Worm (Caenorhabditis elegans) whole organism, young adult: ENCODE results near the gene Y48B6A.1.

ENCODE experiments used
- B0019.2 ChIP-seq: fragments of 200-800 bp; sonication (Bioruptor generic); conservative IDR thresholded peaks from 2 replicates; pipeline ENCODE4 v1.3.6; 2022; ENCODE audit warnings: missing genetic modification reagents, missing genetic modification characterization, missing compliant biosample characterization
- C06A6.2 ChIP-seq: fragments of 200-800 bp; sonication (Bioruptor generic); conservative IDR thresholded peaks from 2 replicates; pipeline ENCODE4 v1.3.6; 2022; ENCODE audit warnings: missing genetic modification characterization, missing compliant biosample characterization
- C17E4.6 ChIP-seq: fragments of 200-800 bp; sonication (Bioruptor generic); IDR thresholded peaks from 2 replicates; pipeline ENCODE4 v1.3.6; 2022; ENCODE audit warnings: missing genetic modification reagents, missing genetic modification characterization, missing compliant biosample characterization
- D2030.7 ChIP-seq: fragments of 200-800 bp; sonication (Bioruptor generic); IDR thresholded peaks from 2 replicates; pipeline ENCODE4 v1.3.6; 2022; ENCODE audit warnings: missing genetic modification reagents, missing genetic modification characterization, missing compliant biosample characterization
- F22D6.2 ChIP-seq: sonication (generic microtip); optimal IDR thresholded peaks from 2 replicates; lab custom pipeline; 2016; ENCODE audit warnings: mild to moderate bottlenecking, missing genetic modification characterization, missing compliant biosample characterization
- F23B12.7 ChIP-seq: sonication (generic microtip); optimal IDR thresholded peaks from 2 replicates; lab custom pipeline; 2017; ENCODE audit warnings: missing genetic modification characterization, mild to moderate bottlenecking, missing compliant biosample characterization, antibody characterized with exemption, moderate library complexity; ENCODE audit not compliant: insufficient read depth
- F37B4.10 ChIP-seq: fragments of 200-800 bp; sonication (Bioruptor generic); IDR thresholded peaks from 2 replicates; pipeline ENCODE4 v1.3.6; 2022; ENCODE audit warnings: missing genetic modification characterization, missing compliant biosample characterization
- F49E8.2 ChIP-seq: sonication (generic microtip); optimal IDR thresholded peaks from 3 replicates; lab custom pipeline; 2017; ENCODE audit warnings: missing genetic modification characterization, mild to moderate bottlenecking, missing compliant biosample characterization, antibody characterized with exemption, moderate library complexity; ENCODE audit not compliant: insufficient read depth
- F55B11.4 ChIP-seq: sonication (generic microtip); optimal IDR thresholded peaks from 2 replicates; lab custom pipeline; 2016; ENCODE audit warnings: missing compliant biosample characterization, missing genetic modification characterization, borderline replicate concordance; ENCODE audit not compliant: insufficient read depth
- F57A8.1 ChIP-seq: fragments of 200-800 bp; sonication (Bioruptor generic); optimal IDR thresholded peaks from 2 replicates; lab custom pipeline; 2018; ENCODE audit warnings: mild to moderate bottlenecking, missing genetic modification characterization, moderate library complexity, missing compliant biosample characterization
- K12H6.12 ChIP-seq: fragments of 200-800 bp; sonication (Bioruptor generic); optimal IDR thresholded peaks from 2 replicates; lab custom pipeline; 2018; ENCODE audit warnings: mild to moderate bottlenecking, missing genetic modification characterization, missing compliant biosample characterization
- T26A5.8 ChIP-seq: sonication (generic microtip); optimal IDR thresholded peaks from 2 replicates; lab custom pipeline; 2016; ENCODE audit warnings: missing genetic modification characterization, missing compliant biosample characterization
- Y53F4B.3 ChIP-seq: fragments of 200-800 bp; sonication (Bioruptor generic); IDR thresholded peaks from 2 replicates; pipeline ENCODE4 v1.3.6; 2022; ENCODE audit warnings: missing genetic modification reagents, missing genetic modification characterization, missing compliant biosample characterization
- Y53G8AR.9 ChIP-seq: fragments of 200-800 bp; sonication (Bioruptor generic); conservative IDR thresholded peaks from 2 replicates; pipeline ENCODE4 v1.3.6; 2022; ENCODE audit warnings: missing genetic modification reagents, missing genetic modification characterization, missing compliant biosample characterization
- Y56A3A.18 ChIP-seq: fragments of 200-800 bp; sonication (Bioruptor generic); IDR thresholded peaks from 2 replicates; pipeline ENCODE4 v1.3.6; 2022; ENCODE audit warnings: missing genetic modification reagents, missing genetic modification characterization, missing compliant biosample characterization
- Y67H2A.10 ChIP-seq: fragments of 200-800 bp; sonication (Bioruptor generic); conservative IDR thresholded peaks from 2 replicates; pipeline ENCODE4 v1.3.6; 2022; ENCODE audit warnings: missing genetic modification reagents, missing genetic modification characterization, missing compliant biosample characterization
- Y95B8A.8 ChIP-seq: fragments of 200-800 bp; sonication (Bioruptor generic); IDR thresholded peaks from 2 replicates; pipeline ENCODE4 v1.3.6; 2022; ENCODE audit warnings: missing genetic modification reagents, missing genetic modification characterization, missing compliant biosample characterization
- atf-7 ChIP-seq: sonication (generic microtip); optimal IDR thresholded peaks from 2 replicates; lab custom pipeline; 2017; ENCODE audit warnings: mild to moderate bottlenecking, missing genetic modification characterization, missing compliant biosample characterization
- attf-5 ChIP-seq: fragments of 200-800 bp; sonication (Bioruptor generic); optimal IDR thresholded peaks from 2 replicates; lab custom pipeline; 2018; ENCODE audit warnings: mild to moderate bottlenecking, missing genetic modification characterization, missing compliant biosample characterization
- attf-6 ChIP-seq: fragments of 200-800 bp; sonication (Bioruptor generic); IDR thresholded peaks from 2 replicates; pipeline ENCODE4 v1.3.6; 2022; ENCODE audit warnings: missing genetic modification reagents, missing genetic modification characterization, missing compliant biosample characterization
- bed-1 ChIP-seq: fragments of 200-800 bp; sonication (Bioruptor generic); IDR thresholded peaks from 2 replicates; pipeline ENCODE4 v1.3.6; 2022; ENCODE audit warnings: missing genetic modification reagents, missing genetic modification characterization, missing compliant biosample characterization
- ceh-100 ChIP-seq: fragments of 200-800 bp; sonication (Bioruptor generic); IDR thresholded peaks from 2 replicates; pipeline ENCODE4 v1.3.6; 2022; ENCODE audit warnings: missing genetic modification reagents, missing genetic modification characterization, missing compliant biosample characterization
- ceh-27 ChIP-seq: fragments of 200-800 bp; sonication (Bioruptor generic); optimal IDR thresholded peaks from 2 replicates; lab custom pipeline; 2018; ENCODE audit warnings: mild to moderate bottlenecking, missing genetic modification characterization, moderate library complexity, missing compliant biosample characterization
- ceh-79 ChIP-seq: sonication (generic microtip); optimal IDR thresholded peaks from 2 replicates; lab custom pipeline; 2017; ENCODE audit warnings: mild to moderate bottlenecking, missing genetic modification characterization, missing compliant biosample characterization
- ceh-91 ChIP-seq: fragments of 200-800 bp; sonication (Bioruptor generic); IDR thresholded peaks from 2 replicates; pipeline ENCODE4 v1.3.6; 2022; ENCODE audit warnings: missing genetic modification reagents, missing genetic modification characterization, missing compliant biosample characterization
- chd-7 ChIP-seq: sonication (generic microtip); optimal IDR thresholded peaks from 2 replicates; lab custom pipeline; 2016; ENCODE audit warnings: mild to moderate bottlenecking, missing genetic modification characterization, moderate library complexity, missing compliant biosample characterization
- die-1 ChIP-seq: sonication (generic microtip); optimal IDR thresholded peaks from 2 replicates; lab custom pipeline; 2016; ENCODE audit warnings: missing genotype, mild to moderate bottlenecking, missing genetic modification characterization, missing compliant biosample characterization
- dpl-1 ChIP-seq: fragments of 150-350 bp; optimal IDR thresholded peaks from 2 replicates; lab custom pipeline; 2014; ENCODE audit warnings: missing biosample characterization, missing genetic modification reagents, missing genetic modification characterization
- ekl-4 ChIP-seq: fragments of 200-800 bp; sonication (Bioruptor generic); IDR thresholded peaks from 2 replicates; pipeline ENCODE4 v1.3.6; 2022; ENCODE audit warnings: missing genetic modification reagents, missing genetic modification characterization, missing compliant biosample characterization
- lag-1 ChIP-seq: fragments of 200-800 bp; sonication (Bioruptor generic); IDR thresholded peaks from 2 replicates; pipeline ENCODE4 v1.3.6; 2022; ENCODE audit warnings: missing genetic modification reagents, missing genetic modification characterization, missing compliant biosample characterization
- let-607 ChIP-seq, 2 experiments: fragments of 200-800 bp in 1 of 2; sonication (Bioruptor generic) in 1 of 2; sonication (generic microtip) in 1 of 2; optimal IDR thresholded peaks; 2 replicates each; lab custom pipeline; 2016 to 2018; ENCODE audit warnings: mild to moderate bottlenecking in 2 of 2, missing compliant biosample characterization in 2 of 2, missing genetic modification characterization in 2 of 2, moderate library complexity in 2 of 2, missing genotype in 1 of 2
- lin-26 ChIP-seq: fragments of 200-800 bp; sonication (Bioruptor generic); IDR thresholded peaks from 2 replicates; pipeline ENCODE4 v1.3.6; 2022; ENCODE audit warnings: missing genetic modification reagents, missing genetic modification characterization, missing compliant biosample characterization
- lin-40 ChIP-seq: sonication (generic microtip); optimal IDR thresholded peaks from 2 replicates; lab custom pipeline; 2016; ENCODE audit warnings: missing genetic modification characterization, mild to moderate bottlenecking, missing compliant biosample characterization, missing genotype, missing genetic modification reagents
- madf-6 ChIP-seq: fragments of 200-800 bp; sonication (Bioruptor generic); IDR thresholded peaks from 2 replicates; pipeline ENCODE4 v1.3.6; 2022; ENCODE audit warnings: missing genetic modification reagents, missing genetic modification characterization, missing compliant biosample characterization
- mcd-1 ChIP-seq: fragments of 200-800 bp; sonication (Bioruptor generic); IDR thresholded peaks from 2 replicates; pipeline ENCODE4 v1.3.6; 2022; ENCODE audit warnings: missing genetic modification reagents, missing genetic modification characterization, missing compliant biosample characterization
- mes-4 ChIP-seq: sonication (generic microtip); optimal IDR thresholded peaks from 2 replicates; lab custom pipeline; 2016; ENCODE audit warnings: missing genotype, missing genetic modification characterization, missing compliant biosample characterization
- mxl-1 ChIP-seq: sonication (generic microtip); optimal IDR thresholded peaks from 2 replicates; lab custom pipeline; 2016; ENCODE audit warnings: missing genetic modification characterization, missing compliant biosample characterization
- nfya-1 ChIP-seq: sonication (generic microtip); optimal IDR thresholded peaks from 2 replicates; lab custom pipeline; 2017; ENCODE audit warnings: antibody characterized with exemption, missing compliant biosample characterization, missing genetic modification characterization, borderline replicate concordance; ENCODE audit not compliant: insufficient read depth
- nfya-2 ChIP-seq: fragments of 200-800 bp; sonication (Bioruptor generic); IDR thresholded peaks from 2 replicates; pipeline ENCODE4 v1.3.6; 2022; ENCODE audit warnings: missing genetic modification reagents, missing genetic modification characterization, missing compliant biosample characterization
- pha-4 ChIP-seq: fragments of 150-350 bp; sonication (generic microtip); optimal IDR thresholded peaks from 2 replicates; lab custom pipeline; 2014; ENCODE audit warnings: missing biosample characterization, missing genetic modification reagents, missing genetic modification characterization
- rcor-1 ChIP-seq: fragments of 200-800 bp; sonication (Bioruptor generic); IDR thresholded peaks from 2 replicates; pipeline ENCODE4 v1.3.6; 2022; ENCODE audit warnings: missing genetic modification reagents, missing genetic modification characterization, missing compliant biosample characterization
- sdz-38 ChIP-seq: sonication (generic microtip); optimal IDR thresholded peaks from 2 replicates; lab custom pipeline; 2016; ENCODE audit warnings: missing genotype, missing genetic modification characterization, missing compliant biosample characterization
- snpc-1.1 ChIP-seq: sonication (generic microtip); optimal IDR thresholded peaks from 2 replicates; lab custom pipeline; 2017; ENCODE audit warnings: missing genetic modification characterization, mild to moderate bottlenecking, missing compliant biosample characterization, antibody characterized with exemption, moderate library complexity, missing genotype, missing genetic modification reagents; ENCODE audit not compliant: insufficient read depth
- snpc-4 ChIP-seq, 5 experiments: fragments of 150-350 bp in 1 of 5; sonication (generic microtip) in 4 of 5; optimal IDR thresholded peaks; 2 replicates each; lab custom pipeline; 2014 to 2018; ENCODE audit warnings: missing genetic modification characterization in 5 of 5, missing biosample characterization in 3 of 5, antibody characterized with exemption in 2 of 5, mild to moderate bottlenecking in 2 of 5, missing compliant biosample characterization in 2 of 5, missing genotype in 2 of 5, moderate library complexity in 2 of 5, missing genetic modification reagents in 1 of 5
- tbx-9 ChIP-seq: sonication (generic microtip); optimal IDR thresholded peaks from 2 replicates; lab custom pipeline; 2016; ENCODE audit warnings: borderline replicate concordance, missing genetic modification characterization, inconsistent platforms, missing compliant biosample characterization
- unc-62 ChIP-seq: fragments of 150-350 bp; optimal IDR thresholded peaks from 2 replicates; lab custom pipeline; 2014; ENCODE audit warnings: missing biosample characterization, missing genetic modification reagents, missing genetic modification characterization
- xnd-1 ChIP-seq: sonication (generic microtip); optimal IDR thresholded peaks from 2 replicates; lab custom pipeline; 2016; ENCODE audit warnings: missing genotype, missing genetic modification reagents, missing genetic modification characterization, missing compliant biosample characterization

Y48B6A.1 gene

ce11 chrII:14154357-14154756 lies at the start of gene Y48B6A.1:
TSS of gene Y48B6A.1 (minus strand) at chrII:14154373.
- TF ChIP-seq ceh-100 (GFP tag; lab: Robert Waterston, UW) (peak; percentile 89), nfya-1 (tag; lab: Kevin White, UChicago) (no peak), F23B12.7 (tag; lab: Kevin White, UChicago) (peak; percentile 93), mxl-1 (tag; lab: Kevin White, UChicago) (no peak), Y53F4B.3 (GFP tag; lab: Robert Waterston, UW) (no peak), lin-40 (tag; lab: Kevin White, UChicago) (peak; percentile 82), Y67H2A.10 (GFP tag; lab: Robert Waterston, UW) (peak; percentile 76), C06A6.2 (GFP tag; lab: Robert Waterston, UW) (no peak; the same call in 1 of the 2 replicates), tbx-9 (tag; lab: Kevin White, UChicago) (no peak), D2030.7 (peak; percentile 95), ceh-91 (GFP tag; lab: Robert Waterston, UW) (peak; percentile 87), snpc-4 (GFP tag; optimal IDR thresholded peaks at IDR 0.05; lab: Kevin White, UChicago) (peak; percentile 49), snpc-4 (tag; optimal IDR thresholded peaks at IDR 0.05; lab: Kevin White, UChicago) (peak; percentile 73 to 90 (median 78)), K12H6.12 (tag; lab: Kevin White, UChicago) (peak; percentile 91), attf-5 (peak; percentile 98), B0019.2 (GFP tag; lab: Robert Waterston, UW) (peak; percentile 79), unc-62 (GFP tag; lab: Kevin White, UChicago) (no peak), die-1 (tag; lab: Kevin White, UChicago) (peak; percentile 2), xnd-1 (tag; lab: Kevin White, UChicago) (peak; percentile 35), atf-7 (tag; lab: Kevin White, UChicago) (peak; percentile 21), mes-4 (tag; lab: Kevin White, UChicago) (no peak), pha-4 (tag; lab: Kevin White, UChicago) (peak; percentile 29), attf-6 (GFP tag; lab: Robert Waterston, UW) (0 out of 2 replicates have a peak, but pooled peaks have one; percentile 32), ekl-4 (peak; percentile 89), F57A8.1 (GFP tag; lab: Kevin White, UChicago) (peak; percentile 36), ceh-27 (GFP tag; lab: Kevin White, UChicago) (peak; percentile 96), F55B11.4 (no peak), Y53G8AR.9 (GFP tag; lab: Robert Waterston, UW) (peak; percentile 93), sdz-38 (tag; lab: Kevin White, UChicago) (no peak), madf-6 (GFP tag; lab: Robert Waterston, UW) (peak; percentile 80), ceh-79 (tag; lab: Kevin White, UChicago) (no peak), F49E8.2 (tag; lab: Kevin White, UChicago) (peak; percentile 92), C17E4.6 (GFP tag; lab: Robert Waterston, UW) (0 out of 2 replicates have a peak, but pooled peaks have one; percentile 20), F37B4.10 (GFP tag; lab: Robert Waterston, UW) (no peak), mcd-1 (GFP tag; lab: Robert Waterston, UW) (peak; percentile 99), dpl-1 (GFP tag; lab: Kevin White, UChicago) (peak; percentile 65), rcor-1 (peak; percentile 87), F22D6.2 (tag; lab: Kevin White, UChicago) (peak; percentile 38), let-607 (tag; optimal IDR thresholded peaks at IDR 0.05; lab: Kevin White, UChicago) (peak; percentile 42 to 69), snpc-1.1 (tag; lab: Kevin White, UChicago) (peak; percentile 64), nfya-2 (no peak), bed-1 (GFP tag; lab: Robert Waterston, UW) (no peak), Y56A3A.18 (GFP tag; lab: Robert Waterston, UW) (0 out of 2 replicates have a peak, but pooled peaks have one; percentile 23), chd-7 (tag; lab: Kevin White, UChicago) (peak; percentile 30), T26A5.8 (no peak), lag-1 (GFP tag; lab: Robert Waterston, UW) (peak; percentile 69; the same call in 1 of the 2 replicates), Y95B8A.8 (GFP tag; lab: Robert Waterston, UW) (peak; percentile 91), lin-26 (GFP tag; lab: Robert Waterston, UW) (no peak)
